Fruit fly (Drosophila melanogaster): Measurements from ENCODE around the gene TBC1d7.

TBC1d7 gene

dm6 chr3R:24112320-24113069 is 49.0 kb upstream of the TBC1d7 start, which contains the start of gene CG13605 (continued):
- peak; percentile 25 for TF ChIP-seq Sox15 (GFP tag; optimal IDR thresholded peaks at IDR 0.05)
- peak; percentile 60 for TF ChIP-seq CG3032 (tag; optimal IDR thresholded peaks at IDR 0.05)
- TF ChIP-seq CG15336 (GFP tag; IDR thresholded peaks at IDR 0.05), result peak; percentile 81
- TF ChIP-seq CG8119 (GFP tag; IDR thresholded peaks at IDR 0.05), result peak; percentile 78; the same call in 2 of the 3 replicates
- peak in 1 of 2 experiments; percentile 5 for TF ChIP-seq salr (GFP tag; optimal IDR thresholded peaks at IDR 0.05)
- TF ChIP-seq fkh (GFP tag; optimal IDR thresholded peaks at IDR 0.05), result peak; percentile 6
- TF ChIP-seq eg (GFP tag; IDR thresholded peaks at IDR 0.05), result peak; percentile 82
- peak; percentile 69 for TF ChIP-seq CG6854 (GFP tag; optimal IDR thresholded peaks at IDR 0.05)
- no peak for TF ChIP-seq CG11902 (GFP tag; optimal IDR thresholded peaks at IDR 0.05)
- TF ChIP-seq CG6792 (GFP tag; optimal IDR thresholded peaks at IDR 0.05), result peak; percentile 56
- TF ChIP-seq Sox102F (GFP tag; optimal IDR thresholded peaks at IDR 0.05), result peak; percentile 71
- peak; percentile 60 for TF ChIP-seq Eip93F (GFP tag; optimal IDR thresholded peaks at IDR 0.05)
- TF ChIP-seq net (GFP tag; optimal IDR thresholded peaks at IDR 0.05), result peak; percentile 72
- TF ChIP-seq ss (GFP tag; optimal IDR thresholded peaks at IDR 0.05), result peak; percentile 35 to 51
- TF ChIP-seq acj6 (GFP tag; optimal IDR thresholded peaks at IDR 0.05), result peak; percentile 73
- peak; percentile 51 for TF ChIP-seq Eip75B (GFP tag; optimal IDR thresholded peaks at IDR 0.05)

- TF ChIP-seq Lpt (GFP tag; optimal IDR thresholded peaks at IDR 0.05) (no peak), eg (GFP tag; IDR thresholded peaks at IDR 0.05) (no peak), CG6276 (GFP tag; optimal IDR thresholded peaks at IDR 0.05) (no peak), CG10669 (GFP tag; optimal IDR thresholded peaks at IDR 0.05) (no peak), CG32006 (GFP tag; optimal IDR thresholded peaks at IDR 0.05) (no peak), Eip93F (GFP tag; optimal IDR thresholded peaks at IDR 0.05) (no peak), ss (GFP tag; optimal IDR thresholded peaks at IDR 0.05) (no peak), Sox102F (GFP tag; optimal IDR thresholded peaks at IDR 0.05) (no peak), fd85E (GFP tag; optimal IDR thresholded peaks at IDR 0.05) (no peak), OdsH (GFP tag; optimal IDR thresholded peaks at IDR 0.05) (no peak), dac (GFP tag; optimal IDR thresholded peaks at IDR 0.05) (no peak), CG6808 (GFP tag; optimal IDR thresholded peaks at IDR 0.05) (no peak), CG3032 (tag; optimal IDR thresholded peaks at IDR 0.05) (no peak), CG6163 (GFP tag; IDR thresholded peaks at IDR 0.05) (no peak), Sox14 (GFP tag; optimal IDR thresholded peaks at IDR 0.05) (no peak), fkh (GFP tag; optimal IDR thresholded peaks at IDR 0.05) (no peak)
These were observed 48.5 kb upstream of the TBC1d7 start, which contains the start of gene Root for dm6 chr3R:24113070-24113385. Gene Root (plus strand): TSS chr3R:24113286.

dm6 chr3R:24116180-24116579 is 45.3 kb upstream of the TBC1d7 start, which contains the start of gene CG13607:
Gene CG13607 (minus strand): TSS chr3R:24116322.
- no peak for TF ChIP-seq CG6854 (GFP tag; optimal IDR thresholded peaks at IDR 0.05)
- TF ChIP-seq Hr38 (GFP tag; optimal IDR thresholded peaks at IDR 0.05), result no peak
- no peak for TF ChIP-seq fkh (GFP tag; optimal IDR thresholded peaks at IDR 0.05)
- TF ChIP-seq pdm3 (GFP tag; optimal IDR thresholded peaks at IDR 0.05), result no peak
- no peak for TF ChIP-seq CG11762 (GFP tag; optimal IDR thresholded peaks at IDR 0.05; ENCODE audit: insufficient read depth)
- no peak for TF ChIP-seq CG10669 (GFP tag; optimal IDR thresholded peaks at IDR 0.05)
- no peak for TF ChIP-seq spab (GFP tag; optimal IDR thresholded peaks at IDR 0.05)
- no peak for TF ChIP-seq Sox15 (GFP tag; optimal IDR thresholded peaks at IDR 0.05)
- TF ChIP-seq CG32006 (GFP tag; optimal IDR thresholded peaks at IDR 0.05), result peak; percentile 45
- no peak for TF ChIP-seq CG3032 (tag; optimal IDR thresholded peaks at IDR 0.05)
- no peak for TF ChIP-seq Sox14 (GFP tag; optimal IDR thresholded peaks at IDR 0.05)
- no peak for TF ChIP-seq eg (GFP tag; IDR thresholded peaks at IDR 0.05)
- TF ChIP-seq CG11294 (GFP tag; IDR thresholded peaks at IDR 0.05), result no peak
- no peak for TF ChIP-seq dac (GFP tag; optimal IDR thresholded peaks at IDR 0.05)
- peak; percentile 1 for TF ChIP-seq esn (GFP tag; optimal IDR thresholded peaks at IDR 0.05)
- no peak for TF ChIP-seq Hr39 (GFP tag; optimal IDR thresholded peaks at IDR 0.05)
- no peak for TF ChIP-seq CG6792 (GFP tag; optimal IDR thresholded peaks at IDR 0.05)
- peak; percentile 89 for TF ChIP-seq svp (GFP tag)
- no peak for TF ChIP-seq dsx (GFP tag; optimal IDR thresholded peaks at IDR 0.05; ENCODE audit: poor library complexity, severe bottlenecking)
- TF ChIP-seq Gug (GFP tag; IDR thresholded peaks at IDR 0.05), result no peak
- no peak for TF ChIP-seq vri (GFP tag; optimal IDR thresholded peaks at IDR 0.05)
- TF ChIP-seq CG15336 (GFP tag; IDR thresholded peaks at IDR 0.05), result no peak
- no peak for TF ChIP-seq CG8632 (GFP tag; optimal IDR thresholded peaks at IDR 0.05)
- no peak for TF ChIP-seq acj6 (GFP tag; optimal IDR thresholded peaks at IDR 0.05)
- TF ChIP-seq net (GFP tag; optimal IDR thresholded peaks at IDR 0.05), result no peak
- TF ChIP-seq fd85E (GFP tag; optimal IDR thresholded peaks at IDR 0.05), result no peak
- TF ChIP-seq ss (GFP tag; optimal IDR thresholded peaks at IDR 0.05), result no peak
- no peak for TF ChIP-seq Lpt (GFP tag; optimal IDR thresholded peaks at IDR 0.05)
- TF ChIP-seq achi (GFP tag; optimal IDR thresholded peaks at IDR 0.05), result no peak
- TF ChIP-seq CG6808 (GFP tag; optimal IDR thresholded peaks at IDR 0.05), result no peak
- TF ChIP-seq Met (GFP tag; optimal IDR thresholded peaks at IDR 0.05), result no peak
- no peak for TF ChIP-seq Sox102F (GFP tag; optimal IDR thresholded peaks at IDR 0.05)
- no peak for TF ChIP-seq CG4318 (GFP tag; optimal IDR thresholded peaks at IDR 0.05)
- no peak for TF ChIP-seq CG8319 (GFP tag; optimal IDR thresholded peaks at IDR 0.05)
- TF ChIP-seq Eip78C (GFP tag), result peak; percentile 67
